Fruit fly (Drosophila melanogaster) whole organism: ENCODE data around the gene WRNexo.
A peak's percentile ranks its signal among the peaks of the same experiment; 100 is the strongest.

Experiments used
- CG8478 ChIP-seq: fragments of >200 bp; optimal IDR thresholded peaks from 2 replicates; lab custom pipeline; 2018; ENCODE audit warnings: inconsistent platforms
- Dll ChIP-seq: fragments of >200 bp; optimal IDR thresholded peaks from 2 replicates; lab custom pipeline; 2017
- EcR ChIP-seq, 2 experiments: fragments of >200 bp; optimal IDR thresholded peaks; 2 replicates each; lab custom pipeline; 2017; ENCODE audit warnings: missing biosample characterization in 2 of 2, missing genetic modification characterization in 2 of 2, missing genetic modification reagents in 2 of 2
- pan ChIP-seq: fragments of >200 bp; optimal IDR thresholded peaks from 2 replicates; lab custom pipeline; 2017
- psq ChIP-seq: fragments of >200 bp; optimal IDR thresholded peaks from 2 replicates; lab custom pipeline; 2017
- usp ChIP-seq: fragments of >200 bp; optimal IDR thresholded peaks from 2 replicates; lab custom pipeline; 2017; ENCODE audit warnings: missing biosample characterization, missing genetic modification characterization, mixed read lengths

The WRNexo gene

DNA sequence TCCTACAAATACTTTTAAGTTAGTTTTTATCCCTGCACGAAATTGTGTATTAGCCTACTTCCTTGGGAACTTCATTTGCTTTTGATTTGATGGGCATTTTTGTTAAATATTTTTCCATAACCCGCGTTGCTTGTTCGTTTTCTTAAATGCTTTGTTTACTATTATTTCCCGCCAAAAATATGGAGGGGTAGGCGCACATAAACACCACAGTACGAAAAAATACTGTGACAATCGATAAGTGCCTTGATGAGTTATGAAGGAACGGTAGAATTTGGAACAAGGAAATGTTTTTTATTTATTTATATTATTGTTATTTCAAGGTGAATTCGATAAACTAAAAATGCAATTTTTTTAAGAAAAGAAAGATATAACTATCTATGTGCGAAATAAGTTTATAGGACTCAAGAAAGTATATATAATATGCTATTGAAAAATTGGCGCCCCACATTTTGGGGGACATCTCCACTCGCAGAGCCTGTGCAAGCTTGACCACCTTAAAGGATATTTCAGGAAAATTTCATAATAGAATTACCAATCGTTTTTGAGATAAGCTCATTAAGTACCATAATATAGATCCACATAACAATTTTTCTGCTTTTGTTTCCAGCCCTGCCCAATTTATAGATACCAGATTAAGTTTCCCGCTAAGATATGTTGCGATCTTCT, at the start of gene WRNexo, which contains the start of gene Nup43:
TSS of gene WRNexo (minus strand) at position 185 of the 666 bp plus-strand sequence.
TSS of gene Nup43 (plus strand) at position 661 of the 666 bp plus-strand sequence.
- no peak for TF ChIP-seq usp
- no peak for TF ChIP-seq psq
- no peak for TF ChIP-seq pan (lab: Kevin White, UChicago)
- no peak for TF ChIP-seq Dll (lab: Kevin White, UChicago)
- no peak for TF ChIP-seq CG8478 (lab: Kevin White, UChicago)
- no peak for TF ChIP-seq EcR (GFP tag; optimal IDR thresholded peaks at IDR 0.05; lab: Kevin White, UChicago)

dm6 chr3R:18412279-18413214, 46.6 kb upstream of the WRNexo start, which contains the start of gene CG31122:
Gene CG31122, minus strand, starts transcription at chr3R:18412874.
- TF ChIP-seq CG8478 (lab: Kevin White, UChicago) (peak; percentile 38), Dll (lab: Kevin White, UChicago) (no peak), pan (lab: Kevin White, UChicago) (no peak)

- TF ChIP-seq psq: no peak
- no peak for TF ChIP-seq pan (lab: Kevin White, UChicago)
- no peak for TF ChIP-seq usp
- no peak for TF ChIP-seq CG8478 (lab: Kevin White, UChicago)
- TF ChIP-seq EcR (GFP tag; optimal IDR thresholded peaks at IDR 0.05; lab: Kevin White, UChicago): no peak
- no peak for TF ChIP-seq Dll (lab: Kevin White, UChicago)
Observed at dm6 chr3R:18411205-18411749, 45.3 kb upstream of the WRNexo start, which contains the start of gene CG10864. Gene CG10864, minus strand, starts transcription at chr3R:18411631.

dm6 chr3R:18404713-18405112, 38.8 kb upstream of the WRNexo start, which contains the start of gene CG7685:
Gene CG7685, plus strand, starts transcription at chr3R:18404940.
- no peak for TF ChIP-seq pan (lab: Kevin White, UChicago)

DNA sequence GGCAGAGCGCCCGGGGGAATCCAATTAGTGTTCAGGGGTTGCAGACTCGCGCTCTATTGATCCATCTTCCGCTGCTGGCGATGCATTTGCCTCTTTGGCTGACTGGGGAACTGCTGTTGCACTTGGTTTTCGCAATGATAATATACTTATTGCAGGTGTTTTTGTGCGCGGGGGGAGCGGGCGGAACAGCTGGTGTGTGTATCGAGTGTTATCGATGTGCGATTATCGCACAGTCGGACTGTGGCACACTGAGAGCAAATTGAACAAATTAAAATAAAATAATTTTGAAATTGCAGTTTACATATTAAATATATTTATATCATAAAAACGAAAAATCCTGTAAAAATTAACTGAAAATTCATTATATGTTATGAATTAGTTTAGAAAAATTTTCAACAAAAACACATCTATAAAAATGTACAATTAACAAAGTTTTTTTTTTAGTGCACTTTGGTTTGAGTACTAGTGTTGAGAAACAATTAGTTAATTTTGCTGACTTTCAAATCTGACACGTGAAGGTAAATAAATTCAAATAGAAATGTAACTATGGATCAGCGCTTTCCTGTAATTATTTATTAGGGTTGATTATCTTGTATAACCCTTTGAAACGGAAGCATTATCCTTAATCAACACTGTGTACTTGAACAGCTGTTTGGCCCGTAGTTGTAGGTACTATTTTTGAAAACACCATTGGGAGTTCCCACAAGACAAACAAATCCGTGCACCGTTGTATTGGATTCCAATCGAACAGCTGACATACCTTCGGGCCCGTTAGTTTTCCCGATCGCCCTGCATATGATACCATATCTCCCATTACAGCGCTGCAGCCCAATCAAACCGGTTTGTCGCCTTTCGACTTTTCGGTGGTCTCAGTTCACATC, 36.8 kb upstream of the WRNexo start, which contains the start of the genes Wdr37 and koko:
TSS of gene Wdr37 (minus strand) at position 168 of the 881 bp plus-strand sequence.
TSS of gene koko (plus strand) at position 478 of the 881 bp plus-strand sequence.
- TF ChIP-seq CG8478 (lab: Kevin White, UChicago) (no peak), pan (lab: Kevin White, UChicago) (no peak)

DNA sequence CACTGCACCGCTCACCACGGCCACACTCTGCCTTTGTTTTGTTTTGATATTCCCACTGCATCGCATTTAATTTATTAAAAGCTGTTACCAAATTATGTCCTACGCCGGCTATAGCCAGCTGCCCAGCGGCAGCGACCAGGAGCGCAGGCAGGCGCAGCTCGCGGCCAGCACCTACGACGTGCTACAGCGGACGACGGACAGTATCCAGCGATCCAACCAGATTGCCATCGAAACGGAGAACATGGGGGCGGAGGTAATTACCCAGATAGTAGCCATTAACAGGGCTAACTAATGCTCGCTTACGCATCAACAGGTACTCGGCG, 33.7 kb upstream of the WRNexo start:
- TF ChIP-seq pan (lab: Kevin White, UChicago) (no peak), psq (no peak), EcR (GFP tag; optimal IDR thresholded peaks at IDR 0.05; lab: Kevin White, UChicago) (no peak), usp (no peak), Dll (lab: Kevin White, UChicago) (no peak), CG8478 (lab: Kevin White, UChicago) (no peak)

dm6 chr3R:18398954-18399697, 33.2 kb upstream of the WRNexo start, which contains the start of gene Vha100-2:
Gene Vha100-2, minus strand, starts transcription at chr3R:18399169.
- TF ChIP-seq Dll (lab: Kevin White, UChicago) (peak; percentile 22), pan (lab: Kevin White, UChicago) (peak; percentile 63), usp (no peak)

DNA sequence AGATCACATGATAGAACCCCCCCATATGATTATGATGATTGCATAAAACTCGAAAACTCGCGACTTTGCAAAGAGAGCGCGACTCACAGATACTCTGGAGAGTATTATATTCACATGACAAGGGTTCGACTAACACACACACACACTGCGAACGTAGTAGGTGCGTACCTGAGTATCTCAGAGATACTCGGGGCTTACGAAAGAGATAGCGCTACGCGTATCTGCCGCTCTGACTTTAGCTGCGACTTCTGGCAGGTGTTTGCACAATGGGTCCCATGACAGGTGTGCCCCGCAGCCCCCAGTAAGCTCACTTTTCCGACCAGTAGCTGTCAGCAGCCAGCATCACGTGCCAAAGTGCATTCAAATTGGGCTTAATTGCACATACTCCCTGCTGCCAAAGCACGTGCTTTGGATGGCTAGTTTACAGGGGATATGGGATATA, 32.5 kb upstream of the WRNexo start:
- TF ChIP-seq pan (lab: Kevin White, UChicago): no peak
- peak; percentile 64 for TF ChIP-seq Dll (lab: Kevin White, UChicago)

DNA sequence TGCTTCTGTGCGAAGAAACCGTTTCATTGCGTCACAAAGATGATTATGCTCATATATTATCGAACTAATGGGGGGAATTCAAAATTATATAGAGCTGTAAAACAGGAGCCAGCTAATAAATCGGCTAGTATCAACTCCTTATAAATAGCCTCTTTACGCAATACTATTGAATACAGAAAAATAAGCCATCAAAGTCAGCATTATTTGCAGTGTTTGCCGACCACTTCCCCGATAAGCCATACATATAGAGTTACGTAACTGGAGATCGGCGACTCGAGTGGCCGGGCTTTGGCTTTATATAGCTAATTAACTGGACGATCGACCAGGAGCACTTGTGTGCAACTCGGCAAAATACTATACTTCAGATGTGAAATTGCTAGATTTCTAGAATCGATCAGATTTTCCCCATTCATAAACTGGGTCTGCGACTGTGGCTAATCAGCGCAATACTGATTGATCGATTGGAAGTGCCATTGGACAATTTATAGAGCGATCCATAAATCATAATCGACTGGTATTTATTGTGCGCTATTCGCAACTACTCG, 31.9 kb upstream of the WRNexo start:
- TF ChIP-seq CG8478 (lab: Kevin White, UChicago) (no peak), pan (lab: Kevin White, UChicago) (no peak), psq (no peak), Dll (lab: Kevin White, UChicago) (no peak), usp (no peak), EcR (GFP tag; optimal IDR thresholded peaks at IDR 0.05; lab: Kevin White, UChicago) (no peak)

- TF ChIP-seq psq (no peak), Dll (lab: Kevin White, UChicago) (peak; percentile 89), CG8478 (lab: Kevin White, UChicago) (no peak)
Observed at dm6 chr3R:18396801-18397604, 31.0 kb upstream of the WRNexo start, which contains the start of gene Vti1b. Gene Vti1b, plus strand, starts transcription at chr3R:18396995.
